Fruit fly (Drosophila melanogaster) whole organism, embryonic: Measurements from ENCODE around the gene CG7173.
A peak's percentile ranks its signal among the peaks of the same experiment; 100 is the strongest.

ENCODE experiments used
- Adf1 ChIP-seq: fragments of 200-800 bp; sonication (Bioruptor generic); IDR thresholded peaks from 2 replicates; pipeline ENCODE4 v1.3.6; 2022; ENCODE audit warnings: missing biosample characterization, missing genetic modification characterization
- Bteb2 ChIP-seq: fragments of 200-800 bp; sonication (Bioruptor generic); optimal IDR thresholded peaks from 2 replicates; lab custom pipeline; 2016; ENCODE audit warnings: missing biosample characterization, missing genetic modification characterization
- CG10321 ChIP-seq: fragments of 200-800 bp; sonication (Bioruptor generic); IDR thresholded peaks from 2 replicates; pipeline ENCODE4 v1.3.6; 2022; ENCODE audit warnings: missing biosample characterization, missing genetic modification characterization
- CG13624 ChIP-seq: fragments of 200-800 bp; sonication (Bioruptor generic); optimal IDR thresholded peaks from 2 replicates; lab custom pipeline; 2016; ENCODE audit warnings: missing biosample characterization, missing genetic modification characterization
- CG14441 ChIP-seq: fragments of 200-800 bp; sonication (Bioruptor generic); IDR thresholded peaks from 2 replicates; pipeline ENCODE4 v1.3.6; 2022; ENCODE audit warnings: missing biosample characterization, missing genetic modification characterization
- CG3163 ChIP-seq: fragments of 200-800 bp; sonication (Bioruptor generic); optimal IDR thresholded peaks from 3 replicates; lab custom pipeline; 2016; ENCODE audit warnings: missing biosample characterization, missing genetic modification characterization
- CG4707 ChIP-seq: fragments of 200-800 bp; sonication (Bioruptor generic); optimal IDR thresholded peaks from 2 replicates; lab custom pipeline; 2018; ENCODE audit warnings: missing biosample characterization, mild to moderate bottlenecking, missing genetic modification characterization, moderate library complexity
- CG4820 ChIP-seq: fragments of 200-800 bp; sonication (Bioruptor generic); optimal IDR thresholded peaks from 3 replicates; lab custom pipeline; 2016; ENCODE audit warnings: missing biosample characterization, missing genetic modification characterization
- CG6813 ChIP-seq: fragments of 200-800 bp; sonication (Bioruptor generic); optimal IDR thresholded peaks from 2 replicates; lab custom pipeline; 2017; ENCODE audit warnings: missing biosample characterization, missing genetic modification characterization, mild to moderate bottlenecking, moderate library complexity, missing genetic modification reagents
- CG7745 ChIP-seq: fragments of 200-800 bp; sonication (Bioruptor generic); optimal IDR thresholded peaks from 2 replicates; lab custom pipeline; 2018; ENCODE audit warnings: missing biosample characterization, mild to moderate bottlenecking, missing genetic modification characterization, moderate library complexity
- CG7928 ChIP-seq: fragments of 200-800 bp; sonication (Bioruptor generic); optimal IDR thresholded peaks from 2 replicates; lab custom pipeline; 2017; ENCODE audit warnings: missing biosample characterization, mild to moderate bottlenecking, missing genetic modification characterization
- CTCF ChIP-seq: fragments of 200-800 bp; sonication (Bioruptor generic); optimal IDR thresholded peaks from 2 replicates; lab custom pipeline; 2017; ENCODE audit warnings: missing biosample characterization, mild to moderate bottlenecking, missing genetic modification characterization, moderate library complexity
- D ChIP-seq, 2 experiments: fragments of 200-800 bp in 1 of 2; fragments of >200 bp in 1 of 2; sonication (Bioruptor generic) in 1 of 2; optimal IDR thresholded peaks; 2 replicates in 1 of 2; 3 replicates in 1 of 2; lab custom pipeline; 2017; ENCODE audit warnings: mild to moderate bottlenecking in 1 of 2, missing biosample characterization in 1 of 2, missing genetic modification characterization in 1 of 2, missing genetic modification reagents in 1 of 2
- Elba2 ChIP-seq: fragments of 200-800 bp; sonication (Bioruptor generic); optimal IDR thresholded peaks from 3 replicates; lab custom pipeline; 2016; ENCODE audit warnings: missing biosample characterization, missing genetic modification characterization
- Fer1 ChIP-seq: fragments of 200-800 bp; sonication (Bioruptor generic); optimal IDR thresholded peaks from 2 replicates; lab custom pipeline; 2017; ENCODE audit warnings: missing biosample characterization, mild to moderate bottlenecking, missing genetic modification characterization
- Hey ChIP-seq: fragments of 200-800 bp; sonication (Bioruptor generic); optimal IDR thresholded peaks from 3 replicates; lab custom pipeline; 2018; ENCODE audit warnings: missing biosample characterization, mild to moderate bottlenecking, missing genetic modification characterization
- HmgD ChIP-seq: fragments of 200-800 bp; sonication (Bioruptor generic); optimal IDR thresholded peaks from 3 replicates; lab custom pipeline; 2016; ENCODE audit warnings: missing biosample characterization, missing genetic modification characterization
- HmgZ ChIP-seq: fragments of 200-800 bp; sonication (Bioruptor generic); optimal IDR thresholded peaks from 2 replicates; lab custom pipeline; 2018; ENCODE audit warnings: missing biosample characterization, mild to moderate bottlenecking, missing genetic modification characterization
- Hmr ChIP-seq: fragments of 200-800 bp; sonication (Bioruptor generic); optimal IDR thresholded peaks from 3 replicates; lab custom pipeline; 2017; ENCODE audit warnings: mild to moderate bottlenecking, missing biosample characterization, missing genetic modification reagents, missing genetic modification characterization
- Jarid2 ChIP-seq: fragments of 200-800 bp; sonication (Bioruptor generic); optimal IDR thresholded peaks from 3 replicates; lab custom pipeline; 2017; ENCODE audit warnings: mild to moderate bottlenecking, missing biosample characterization, missing genetic modification reagents, missing genetic modification characterization
- Med ChIP-seq: fragments of 200-800 bp; sonication (Bioruptor generic); peaks from one replicate; lab custom pipeline; 2016; ENCODE audit warnings: missing biosample characterization, missing genetic modification characterization, mild to moderate bottlenecking, inconsistent platforms, moderate library complexity
- Nf-YB ChIP-seq: fragments of 200-800 bp; sonication (Bioruptor generic); optimal IDR thresholded peaks from 3 replicates; lab custom pipeline; 2019; ENCODE audit warnings: missing biosample characterization, mild to moderate bottlenecking, missing genetic modification characterization, moderate library complexity
- Sox102F ChIP-seq: fragments of 200-800 bp; sonication (Bioruptor generic); optimal IDR thresholded peaks from 2 replicates; lab custom pipeline; 2018; ENCODE audit warnings: missing biosample characterization, mild to moderate bottlenecking, missing genetic modification characterization, moderate library complexity
- Trl ChIP-seq, 3 experiments: fragments of >200 bp in 2 of 3; fragments of 200-800 bp in 1 of 3; sonication (Bioruptor generic) in 1 of 3; optimal IDR thresholded peaks; 2 replicates in 1 of 3; 3 replicates in 2 of 3; lab custom pipeline; 2016 to 2017; ENCODE audit warnings: missing biosample characterization in 1 of 3, missing genetic modification characterization in 1 of 3
- cad ChIP-seq: fragments of >200 bp; optimal IDR thresholded peaks from 2 replicates; lab custom pipeline; 2017; ENCODE audit warnings: missing biosample characterization, missing genetic modification characterization
- cg ChIP-seq: fragments of 200-800 bp; sonication (Bioruptor generic); optimal IDR thresholded peaks from 3 replicates; lab custom pipeline; 2019; ENCODE audit warnings: missing biosample characterization, mild to moderate bottlenecking, missing genetic modification characterization, moderate library complexity
- chinmo ChIP-seq: fragments of 200-800 bp; sonication (Bioruptor generic); IDR thresholded peaks from 4 replicates; pipeline ENCODE4 v1.3.6; 2022; ENCODE audit warnings: missing biosample characterization, missing genetic modification characterization; ENCODE audit not compliant: partially characterized antibody
- chm ChIP-seq: fragments of 200-800 bp; sonication (Bioruptor generic); IDR thresholded peaks from 2 replicates; pipeline ENCODE4 v1.3.6; 2022; ENCODE audit warnings: missing biosample characterization, missing genetic modification characterization
- ci ChIP-seq: fragments of 200-800 bp; sonication (Bioruptor generic); IDR thresholded peaks from 3 replicates; pipeline ENCODE4 v1.3.6; 2022; ENCODE audit warnings: missing biosample characterization, missing genetic modification characterization
- corto ChIP-seq: fragments of 200-800 bp; sonication (Bioruptor generic); optimal IDR thresholded peaks from 2 replicates; lab custom pipeline; 2016; ENCODE audit warnings: missing biosample characterization, mild to moderate bottlenecking, missing genetic modification characterization, moderate library complexity
- gcm ChIP-seq: fragments of 200-800 bp; sonication (Bioruptor generic); optimal IDR thresholded peaks from 2 replicates; lab custom pipeline; 2019; ENCODE audit warnings: missing biosample characterization, mild to moderate bottlenecking, missing genetic modification characterization, moderate library complexity
- hkb ChIP-seq, 2 experiments: fragments of 200-800 bp in 1 of 2; fragments of >200 bp in 1 of 2; sonication (Bioruptor generic) in 1 of 2; IDR thresholded peaks in 1 of 2; optimal IDR thresholded peaks in 1 of 2; 2 replicates each; pipeline versions ENCODE4 v1.3.6 to Lab custom; 2017 to 2022; ENCODE audit warnings: missing biosample characterization in 1 of 2, missing genetic modification characterization in 1 of 2
- lov ChIP-seq, 2 experiments: fragments of 200-800 bp in 1 of 2; fragments of >200 bp in 1 of 2; sonication (Bioruptor generic) in 1 of 2; IDR thresholded peaks in 1 of 2; optimal IDR thresholded peaks in 1 of 2; 2 replicates in 1 of 2; 3 replicates in 1 of 2; pipeline versions ENCODE4 v1.3.6 to Lab custom; 2017 to 2022; ENCODE audit warnings: missing biosample characterization in 1 of 2, missing genetic modification characterization in 1 of 2
- oc ChIP-seq: fragments of 200-800 bp; sonication (Bioruptor generic); optimal IDR thresholded peaks from 2 replicates; lab custom pipeline; 2018; ENCODE audit warnings: missing biosample characterization, mild to moderate bottlenecking, missing genetic modification characterization, moderate library complexity
- onecut ChIP-seq: fragments of 200-800 bp; sonication (Bioruptor generic); IDR thresholded peaks from 2 replicates; pipeline ENCODE4 v1.3.6; 2022; ENCODE audit warnings: missing biosample characterization, missing genetic modification characterization
- otp ChIP-seq: fragments of 200-800 bp; sonication (Bioruptor generic); IDR thresholded peaks from 3 replicates; pipeline ENCODE4, ENCODE4 v1.3.6; 2022; ENCODE audit warnings: missing biosample characterization, missing genetic modification characterization
- peb ChIP-seq: fragments of 200-800 bp; sonication (Bioruptor generic); IDR thresholded peaks from 2 replicates; pipeline ENCODE4 v1.3.6; 2022; ENCODE audit warnings: missing biosample characterization, missing genetic modification characterization
- sna ChIP-seq: fragments of 200-800 bp; sonication (Bioruptor generic); IDR thresholded peaks from 2 replicates; pipeline ENCODE4 v1.3.6; 2022; ENCODE audit warnings: missing biosample characterization, missing genetic modification characterization; ENCODE audit not compliant: partially characterized antibody
- so ChIP-seq: fragments of 200-800 bp; sonication (Bioruptor generic); IDR thresholded peaks from 3 replicates; pipeline ENCODE4 v1.3.6; 2022; ENCODE audit warnings: missing biosample characterization, missing genetic modification characterization
- sob ChIP-seq: fragments of 200-800 bp; sonication (Bioruptor generic); IDR thresholded peaks from 2 replicates; pipeline ENCODE4 v1.3.6; 2022; ENCODE audit warnings: missing biosample characterization, missing genetic modification characterization
- sr ChIP-seq: fragments of 200-800 bp; sonication (Bioruptor generic); IDR thresholded peaks from 3 replicates; pipeline ENCODE4 v1.3.6; 2022; ENCODE audit warnings: missing biosample characterization, missing genetic modification characterization
- tio ChIP-seq: fragments of 200-800 bp; sonication (Bioruptor generic); optimal IDR thresholded peaks from 2 replicates; lab custom pipeline; 2017; ENCODE audit warnings: missing biosample characterization, missing genetic modification characterization, inconsistent platforms
- trh ChIP-seq: fragments of 200-800 bp; sonication (Bioruptor generic); optimal IDR thresholded peaks from 2 replicates; lab custom pipeline; 2016; ENCODE audit warnings: missing biosample characterization, missing genetic modification characterization
- ttk ChIP-seq: fragments of 200-800 bp; sonication (Bioruptor generic); IDR thresholded peaks from 2 replicates; pipeline ENCODE4 v2.1.2; 2022; ENCODE audit warnings: missing biosample characterization, missing genetic modification characterization
- unc-4 ChIP-seq: fragments of 200-800 bp; sonication (Bioruptor generic); IDR thresholded peaks from 2 replicates; pipeline ENCODE4 v1.3.6; 2022; ENCODE audit warnings: missing biosample characterization, missing genetic modification characterization; ENCODE audit not compliant: partially characterized antibody
- vfl ChIP-seq: fragments of 200-800 bp; sonication (Bioruptor generic); optimal IDR thresholded peaks from 2 replicates; lab custom pipeline; 2016; ENCODE audit warnings: missing biosample characterization, missing genetic modification characterization
- vvl ChIP-seq: fragments of 200-800 bp; sonication (Bioruptor generic); IDR thresholded peaks from 2 replicates; pipeline ENCODE4 v1.3.6; 2022; ENCODE audit warnings: missing biosample characterization, missing genetic modification characterization
- yki ChIP-seq: fragments of >200 bp; optimal IDR thresholded peaks from 3 replicates; lab custom pipeline; 2018

Gene CG7173

DNA sequence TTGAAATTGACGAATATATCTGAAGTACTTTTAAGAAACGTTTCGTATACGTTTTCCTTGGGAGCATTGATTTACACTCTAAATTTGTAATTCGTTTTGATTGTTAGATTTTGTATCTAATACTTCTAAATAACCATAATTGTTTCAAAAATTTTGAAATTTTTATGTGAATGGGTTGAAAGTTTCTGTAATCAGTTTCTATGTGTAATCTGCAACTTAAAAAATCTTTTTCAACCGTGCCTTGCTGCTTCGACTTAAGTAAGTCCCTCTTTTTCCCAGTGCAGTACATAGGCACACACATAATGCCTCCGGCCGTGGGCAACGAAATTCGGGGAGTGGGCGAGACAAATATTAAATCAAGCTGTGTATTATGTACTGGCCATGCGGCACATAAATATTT, 27.4 kb upstream of the CG7173 start (continued):
- TF ChIP-seq trh (GFP tag; lab: Kevin White, UChicago): no peak
- TF ChIP-seq CG7745 (tag; lab: Kevin White, UChicago): no peak
- no peak for TF ChIP-seq HmgZ
- no peak for TF ChIP-seq Fer1 (GFP tag; lab: Kevin White, UChicago)
- TF ChIP-seq CG13624 (GFP tag; lab: Kevin White, UChicago): no peak
- no peak for TF ChIP-seq sr (GFP tag; lab: Robert Waterston, UW)
- no peak for TF ChIP-seq Sox102F (GFP tag; lab: Kevin White, UChicago)
- no peak for TF ChIP-seq CTCF (GFP tag; lab: Kevin White, UChicago)
- TF ChIP-seq Elba2: no peak
- no peak for TF ChIP-seq chinmo (GFP tag; lab: Robert Waterston, UW)
- no peak for TF ChIP-seq CG7928 (GFP tag; lab: Kevin White, UChicago)
- TF ChIP-seq onecut (GFP tag; lab: Robert Waterston, UW): no peak
- TF ChIP-seq tio: peak; percentile 29

DNA sequence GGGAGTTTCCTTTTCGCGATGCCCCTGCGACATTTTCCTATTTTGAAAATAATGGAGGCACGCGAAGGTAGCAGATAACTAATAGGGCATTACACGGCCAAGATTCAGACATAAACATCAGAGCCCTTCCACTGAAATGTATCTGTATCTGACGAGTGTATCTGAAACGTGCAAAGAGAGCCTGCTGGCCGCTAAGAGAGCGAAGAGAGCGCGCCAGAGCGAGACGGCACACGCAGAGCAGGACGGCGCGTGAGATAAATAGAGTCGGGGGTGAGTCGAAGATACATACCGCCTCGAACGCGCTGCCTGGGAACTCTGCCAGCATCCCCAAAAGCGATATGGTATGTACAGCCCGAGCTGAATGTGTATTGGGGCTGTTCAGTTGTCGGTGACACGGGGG, 26.7 kb upstream of the CG7173 start:
- peak; percentile 68 for TF ChIP-seq vvl (GFP tag; lab: Robert Waterston, UW)
- TF ChIP-seq HmgD: no peak
- peak; percentile 57 for TF ChIP-seq gcm (GFP tag; lab: Kevin White, UChicago)
- TF ChIP-seq D (optimal IDR thresholded peaks at IDR 0.05; lab: Kevin White, UChicago): no peak
- no peak for TF ChIP-seq D (GFP tag; optimal IDR thresholded peaks at IDR 0.05; lab: Kevin White, UChicago)
- TF ChIP-seq vfl: no peak
- peak; percentile 78 for TF ChIP-seq cg (GFP tag; lab: Kevin White, UChicago)
- TF ChIP-seq Nf-YB (GFP tag; lab: Kevin White, UChicago): peak; percentile 94
- TF ChIP-seq peb (GFP tag; lab: Robert Waterston, UW): 0 out of 2 replicates have a peak, but pooled peaks have one; percentile 17
- peak; percentile 1 for TF ChIP-seq cad (GFP tag; lab: Kevin White, UChicago)
- no peak for TF ChIP-seq Bteb2 (GFP tag; lab: Kevin White, UChicago)
- TF ChIP-seq Jarid2 (GFP tag; lab: Kevin White, UChicago): peak; percentile 58
- TF ChIP-seq oc (tag; lab: Kevin White, UChicago): peak; percentile 39
- TF ChIP-seq Hmr (GFP tag; lab: Kevin White, UChicago): peak; percentile 13
- TF ChIP-seq unc-4 (GFP tag; lab: Robert Waterston, UW): no peak
- peak; percentile 70 for TF ChIP-seq chm (GFP tag; lab: Robert Waterston, UW)
- TF ChIP-seq sna (GFP tag; lab: Robert Waterston, UW): peak; percentile 66; the same call in 1 of the 2 replicates
- TF ChIP-seq CG10321: peak; percentile 78
- TF ChIP-seq Adf1 (GFP tag; lab: Robert Waterston, UW): peak; percentile 80
- TF ChIP-seq ci (GFP tag; lab: Robert Waterston, UW): peak; percentile 78
- TF ChIP-seq CG14441 (GFP tag; lab: Robert Waterston, UW): peak; percentile 16; the same call in 1 of the 2 replicates
- TF ChIP-seq CG6813 (GFP tag; lab: Kevin White, UChicago): peak; percentile 5
- no peak for TF ChIP-seq CG4820
- TF ChIP-seq Trl (optimal IDR thresholded peaks at IDR 0.05; lab: Kevin White, UChicago): peak; percentile 68 to 96
- no peak for TF ChIP-seq Trl (GFP tag; optimal IDR thresholded peaks at IDR 0.05; lab: Kevin White, UChicago)
- peak; percentile 22; the same call in 1 of the 3 replicates for TF ChIP-seq otp (GFP tag; lab: Robert Waterston, UW)
- peak; percentile 85 for TF ChIP-seq Med
- peak; percentile 20 for TF ChIP-seq CG4707 (GFP tag; lab: Kevin White, UChicago)
- TF ChIP-seq yki (lab: Kevin White, UChicago): peak; percentile 89
- no peak for TF ChIP-seq hkb (optimal IDR thresholded peaks at IDR 0.05; lab: Kevin White, UChicago)
- TF ChIP-seq hkb (GFP tag; IDR thresholded peaks at IDR 0.05; lab: Robert Waterston, UW): 0 out of 2 replicates have a peak, but pooled peaks have one; percentile 21
- peak; percentile 99 for TF ChIP-seq CG3163 (GFP tag; lab: Kevin White, UChicago)
- TF ChIP-seq CTCF (GFP tag; lab: Kevin White, UChicago): peak; percentile 1
- TF ChIP-seq lov (optimal IDR thresholded peaks at IDR 0.05; lab: Kevin White, UChicago): no peak
- TF ChIP-seq lov (GFP tag; IDR thresholded peaks at IDR 0.05; lab: Robert Waterston, UW): 0 out of 3 replicates have a peak, but pooled peaks have one; percentile 21
- TF ChIP-seq Hey (tag; lab: Kevin White, UChicago): peak; percentile 5
- peak; percentile 69; the same call in 1 of the 2 replicates for TF ChIP-seq ttk
- TF ChIP-seq corto (GFP tag; lab: Kevin White, UChicago): no peak
- no peak for TF ChIP-seq so
- 0 out of 2 replicates have a peak, but pooled peaks have one; percentile 18 for TF ChIP-seq sob (GFP tag; lab: Robert Waterston, UW)
